Fruit fly (Drosophila melanogaster) whole organism, embryonic: ENCODE data around the gene CG4896.

Source experiments
- Adf1 ChIP-seq: fragments of 200-800 bp; sonication (Bioruptor generic); IDR thresholded peaks from 2 replicates; pipeline ENCODE4 v1.3.6; 2022; ENCODE audit warnings: missing biosample characterization, missing genetic modification characterization
- CG10366 ChIP-seq: fragments of 200-800 bp; sonication (Bioruptor generic); IDR thresholded peaks from 2 replicates; pipeline ENCODE4 v1.3.6; 2022; ENCODE audit warnings: missing biosample characterization, missing genetic modification characterization
- CG10543 ChIP-seq: fragments of 200-800 bp; sonication (Bioruptor generic); optimal IDR thresholded peaks from 3 replicates; lab custom pipeline; 2017; ENCODE audit warnings: missing biosample characterization, mild to moderate bottlenecking, missing genetic modification characterization, moderate library complexity
- CG12744 ChIP-seq: fragments of 200-800 bp; sonication (Bioruptor generic); optimal IDR thresholded peaks from 2 replicates; lab custom pipeline; 2016; ENCODE audit warnings: missing biosample characterization, missing genetic modification characterization
- CG13775 ChIP-seq: fragments of 200-800 bp; sonication (Bioruptor generic); optimal IDR thresholded peaks from 3 replicates; lab custom pipeline; 2017; ENCODE audit warnings: missing biosample characterization, mild to moderate bottlenecking, missing genetic modification characterization
- CG15514 ChIP-seq: fragments of 200-800 bp; sonication (Bioruptor generic); optimal IDR thresholded peaks from 3 replicates; lab custom pipeline; 2017; ENCODE audit warnings: missing biosample characterization, missing genetic modification characterization, mild to moderate bottlenecking, moderate library complexity, missing genetic modification reagents
- CG15696 ChIP-seq: fragments of 200-800 bp; sonication (Bioruptor generic); optimal IDR thresholded peaks from 2 replicates; lab custom pipeline; 2019; ENCODE audit warnings: missing biosample characterization, mild to moderate bottlenecking, missing genetic modification characterization, moderate library complexity
- CG17361 ChIP-seq: fragments of 200-800 bp; sonication (Bioruptor generic); IDR thresholded peaks from 3 replicates; pipeline ENCODE4 v1.3.6; 2022; ENCODE audit warnings: missing biosample characterization, missing genetic modification characterization
- CG2199 ChIP-seq: fragments of 200-800 bp; sonication (Bioruptor generic); IDR thresholded peaks from 3 replicates; pipeline ENCODE4 v1.3.6; 2022; ENCODE audit warnings: missing biosample characterization, missing genetic modification characterization
- CG2875 ChIP-seq: fragments of 200-800 bp; sonication (Bioruptor generic); optimal IDR thresholded peaks from 2 replicates; lab custom pipeline; 2017; ENCODE audit warnings: missing biosample characterization, mild to moderate bottlenecking, missing genetic modification characterization, missing genetic modification reagents
- CG31365 ChIP-seq: fragments of 200-800 bp; sonication (Bioruptor generic); optimal IDR thresholded peaks from 2 replicates; lab custom pipeline; 2018; ENCODE audit warnings: missing biosample characterization, mild to moderate bottlenecking, missing genetic modification characterization
- CG42726 ChIP-seq: fragments of 200-800 bp; sonication (Bioruptor generic); IDR thresholded peaks from 2 replicates; pipeline ENCODE4 v1.3.6; 2022; ENCODE audit warnings: missing biosample characterization, missing genetic modification characterization; ENCODE audit not compliant: partially characterized antibody
- CG4282 ChIP-seq: fragments of 200-800 bp; sonication (Bioruptor generic); optimal IDR thresholded peaks from 2 replicates; lab custom pipeline; 2016; ENCODE audit warnings: missing biosample characterization, missing genetic modification characterization
- CG4707 ChIP-seq: fragments of 200-800 bp; sonication (Bioruptor generic); optimal IDR thresholded peaks from 2 replicates; lab custom pipeline; 2018; ENCODE audit warnings: missing biosample characterization, mild to moderate bottlenecking, missing genetic modification characterization, moderate library complexity
- CG6272 ChIP-seq: fragments of 200-800 bp; sonication (Bioruptor generic); IDR thresholded peaks from 2 replicates; pipeline ENCODE4 v1.3.6; 2022; ENCODE audit warnings: missing biosample characterization, missing genetic modification characterization
- CG6654 ChIP-seq: fragments of 200-800 bp; sonication (Bioruptor generic); optimal IDR thresholded peaks from 2 replicates; lab custom pipeline; 2017; ENCODE audit warnings: missing biosample characterization, mild to moderate bottlenecking, missing genetic modification characterization
- CG7271 ChIP-seq: fragments of 200-800 bp; sonication (Bioruptor generic); optimal IDR thresholded peaks from 2 replicates; lab custom pipeline; 2018; ENCODE audit warnings: missing biosample characterization, mild to moderate bottlenecking, missing genetic modification characterization, moderate library complexity
- CG7556 ChIP-seq: fragments of 200-800 bp; sonication (Bioruptor generic); optimal IDR thresholded peaks from 2 replicates; lab custom pipeline; 2017; ENCODE audit warnings: missing biosample characterization, mild to moderate bottlenecking, missing genetic modification characterization
- CG9609 ChIP-seq: fragments of 200-800 bp; sonication (Bioruptor generic); optimal IDR thresholded peaks from 3 replicates; lab custom pipeline; 2016; ENCODE audit warnings: missing biosample characterization, missing genetic modification characterization
- CG9876 ChIP-seq: fragments of 200-800 bp; sonication (Bioruptor generic); optimal IDR thresholded peaks from 2 replicates; lab custom pipeline; 2016; ENCODE audit warnings: missing biosample characterization, missing genetic modification characterization
- Dip3 ChIP-seq: fragments of 200-800 bp; sonication (Bioruptor generic); optimal IDR thresholded peaks from 3 replicates; lab custom pipeline; 2016; ENCODE audit warnings: missing biosample characterization, missing genetic modification characterization
- Drgx ChIP-seq: fragments of 200-800 bp; sonication (Bioruptor generic); IDR thresholded peaks from 2 replicates; pipeline ENCODE4 v1.3.6; 2022; ENCODE audit warnings: missing biosample characterization, missing genetic modification characterization
- MESR4 ChIP-seq: fragments of 200-800 bp; sonication (Bioruptor generic); optimal IDR thresholded peaks from 2 replicates; lab custom pipeline; 2018; ENCODE audit warnings: missing biosample characterization, mild to moderate bottlenecking, missing genetic modification characterization, moderate library complexity
- Med ChIP-seq: fragments of 200-800 bp; sonication (Bioruptor generic); peaks from one replicate; lab custom pipeline; 2016; ENCODE audit warnings: missing biosample characterization, missing genetic modification characterization, mild to moderate bottlenecking, inconsistent platforms, moderate library complexity
- NFAT ChIP-seq: fragments of 200-800 bp; sonication (Bioruptor generic); IDR thresholded peaks from 2 replicates; pipeline ENCODE4 v1.3.6; 2022; ENCODE audit warnings: missing biosample characterization, missing genetic modification characterization
- Sin3A ChIP-seq: fragments of >200 bp; optimal IDR thresholded peaks from 2 replicates; lab custom pipeline; 2018
- Sry-β ChIP-seq: fragments of 200-800 bp; sonication (Bioruptor generic); optimal IDR thresholded peaks from 2 replicates; lab custom pipeline; 2018; ENCODE audit warnings: missing biosample characterization, mild to moderate bottlenecking, missing genetic modification characterization, moderate library complexity
- Stat92E ChIP-seq, 3 experiments: fragments of >200 bp in 2 of 3; fragments of 200-800 bp in 1 of 3; sonication (Bioruptor generic) in 1 of 3; optimal IDR thresholded peaks; 2 replicates each; lab custom pipeline; 2017 to 2019; ENCODE audit warnings: missing biosample characterization in 3 of 3, missing genetic modification characterization in 3 of 3, mild to moderate bottlenecking in 1 of 3, moderate library complexity in 1 of 3
- Vsx1 ChIP-seq: fragments of 200-800 bp; sonication (Bioruptor generic); optimal IDR thresholded peaks from 2 replicates; lab custom pipeline; 2017; ENCODE audit warnings: missing biosample characterization, mild to moderate bottlenecking, missing genetic modification characterization, missing genetic modification reagents
- YL-1 ChIP-seq: fragments of 200-800 bp; sonication (Bioruptor generic); optimal IDR thresholded peaks from 3 replicates; lab custom pipeline; 2017; ENCODE audit warnings: missing biosample characterization, mild to moderate bottlenecking, missing genetic modification characterization
- ac ChIP-seq: fragments of 200-800 bp; sonication (Bioruptor generic); optimal IDR thresholded peaks from 3 replicates; lab custom pipeline; 2017; ENCODE audit warnings: missing biosample characterization, mild to moderate bottlenecking, missing genetic modification characterization
- ash1 ChIP-seq: fragments of 200-800 bp; sonication (Bioruptor generic); optimal IDR thresholded peaks from 2 replicates; lab custom pipeline; 2018; ENCODE audit warnings: missing biosample characterization, mild to moderate bottlenecking, missing genetic modification characterization
- bowl ChIP-seq: fragments of 200-800 bp; sonication (Bioruptor generic); IDR thresholded peaks from 2 replicates; pipeline ENCODE4 v1.3.6; 2022; ENCODE audit warnings: missing biosample characterization, missing genetic modification characterization
- crc ChIP-seq: fragments of 200-800 bp; sonication (Bioruptor generic); optimal IDR thresholded peaks from 2 replicates; lab custom pipeline; 2016; ENCODE audit warnings: missing biosample characterization, missing genetic modification characterization
- ems ChIP-seq: fragments of 200-800 bp; sonication (Bioruptor generic); optimal IDR thresholded peaks from 3 replicates; lab custom pipeline; 2016; ENCODE audit warnings: missing biosample characterization, missing genetic modification characterization
- grn ChIP-seq: fragments of 200-800 bp; sonication (Bioruptor generic); optimal IDR thresholded peaks from 3 replicates; lab custom pipeline; 2017; ENCODE audit warnings: missing biosample characterization, missing genetic modification characterization
- hb ChIP-seq: fragments of 200-800 bp; sonication (Bioruptor generic); IDR thresholded peaks from 3 replicates; pipeline ENCODE4 v1.3.6; 2022; ENCODE audit warnings: missing biosample characterization, missing genetic modification characterization; ENCODE audit not compliant: partially characterized antibody
- hth ChIP-seq: fragments of >200 bp; optimal IDR thresholded peaks from 2 replicates; lab custom pipeline; 2017; ENCODE audit warnings: inconsistent platforms
- kni ChIP-seq: fragments of 200-800 bp; sonication (Bioruptor generic); optimal IDR thresholded peaks from 3 replicates; lab custom pipeline; 2017; ENCODE audit warnings: mild to moderate bottlenecking, missing biosample characterization, missing genetic modification reagents, missing genetic modification characterization
- lab ChIP-seq: fragments of 200-800 bp; sonication (Bioruptor generic); optimal IDR thresholded peaks from 3 replicates; lab custom pipeline; 2017; ENCODE audit warnings: missing biosample characterization, missing genetic modification characterization, mild to moderate bottlenecking, moderate library complexity, missing genetic modification reagents
- lilli ChIP-seq: fragments of 200-800 bp; sonication (Bioruptor generic); optimal IDR thresholded peaks from 3 replicates; lab custom pipeline; 2016; ENCODE audit warnings: missing biosample characterization, missing genetic modification characterization
- sd ChIP-seq: fragments of 200-800 bp; sonication (Bioruptor generic); optimal IDR thresholded peaks from 3 replicates; lab custom pipeline; 2018; ENCODE audit warnings: missing biosample characterization, mild to moderate bottlenecking, missing genetic modification characterization, moderate library complexity
- sisA ChIP-seq: fragments of 200-800 bp; sonication (Bioruptor generic); IDR thresholded peaks from 2 replicates; pipeline ENCODE4 v1.3.6; 2022; ENCODE audit warnings: missing biosample characterization, missing genetic modification characterization
- so ChIP-seq: fragments of 200-800 bp; sonication (Bioruptor generic); IDR thresholded peaks from 3 replicates; pipeline ENCODE4 v1.3.6; 2022; ENCODE audit warnings: missing biosample characterization, missing genetic modification characterization
- sqz ChIP-seq: fragments of 200-800 bp; sonication (Bioruptor generic); optimal IDR thresholded peaks from 3 replicates; lab custom pipeline; 2018; ENCODE audit warnings: missing biosample characterization, mild to moderate bottlenecking, missing genetic modification characterization
- stwl ChIP-seq: fragments of 200-800 bp; sonication (Bioruptor generic); optimal IDR thresholded peaks from 3 replicates; lab custom pipeline; 2018; ENCODE audit warnings: missing biosample characterization, mild to moderate bottlenecking, missing genetic modification characterization, moderate library complexity
- tin ChIP-seq: fragments of 200-800 bp; sonication (Bioruptor generic); optimal IDR thresholded peaks from 3 replicates; lab custom pipeline; 2016; ENCODE audit warnings: missing biosample characterization, missing genetic modification characterization
- tll ChIP-seq, 2 experiments: fragments of 200-800 bp in 1 of 2; fragments of >200 bp in 1 of 2; sonication (Bioruptor generic) in 1 of 2; optimal IDR thresholded peaks; 2 replicates each; lab custom pipeline; 2017 to 2019; ENCODE audit warnings: missing biosample characterization in 2 of 2, missing genetic modification characterization in 2 of 2, mild to moderate bottlenecking in 1 of 2, moderate library complexity in 1 of 2
- twi ChIP-seq: fragments of 200-800 bp; optimal IDR thresholded peaks from 2 replicates; lab custom pipeline; 2019; ENCODE audit warnings: missing biosample characterization, mild to moderate bottlenecking, missing genetic modification characterization, moderate library complexity
- wdn ChIP-seq: fragments of 200-800 bp; sonication (Bioruptor generic); IDR thresholded peaks from 2 replicates; pipeline ENCODE4 v1.3.6; 2022; ENCODE audit warnings: missing biosample characterization, missing genetic modification characterization
- zen ChIP-seq: fragments of 200-800 bp; sonication (Bioruptor generic); optimal IDR thresholded peaks from 3 replicates; lab custom pipeline; 2018; ENCODE audit warnings: missing biosample characterization, mild to moderate bottlenecking, missing genetic modification characterization, moderate library complexity

CG4896 gene

dm6 chr2L:1150554-1150953 is 26.9 kb upstream of the CG4896 start, which contains the start of the genes Tfb4 and Vps29 (continued):
- TF ChIP-seq sd (tag; lab: Kevin White, UChicago) (no peak), CG9876 (GFP tag; lab: Kevin White, UChicago) (no peak), crc (GFP tag; lab: Kevin White, UChicago) (peak; percentile 7), CG31365 (tag; lab: Kevin White, UChicago) (no peak), Med (GFP tag; lab: Kevin White, UChicago) (peak; percentile 97), kni (GFP tag; lab: Kevin White, UChicago) (no peak), zen (no peak), CG6654 (no peak), hth (no peak), tll (GFP tag; optimal IDR thresholded peaks at IDR 0.05; lab: Kevin White, UChicago) (no peak), CG10543 (GFP tag; lab: Kevin White, UChicago) (no peak), CG7556 (GFP tag; lab: Kevin White, UChicago) (no peak), CG15514 (GFP tag; lab: Kevin White, UChicago) (peak; percentile 58), ash1 (GFP tag; lab: Kevin White, UChicago) (no peak), NFAT (GFP tag; lab: Robert Waterston, UW) (peak; percentile 66; the same call in 1 of the 2 replicates), Stat92E (GFP tag; optimal IDR thresholded peaks at IDR 0.05; lab: Kevin White, UChicago) (no peak), CG2199 (no peak), Dip3 (GFP tag; lab: Kevin White, UChicago) (no peak), bowl (GFP tag; lab: Robert Waterston, UW) (peak; percentile 16; the same call in 1 of the 2 replicates), CG17361 (GFP tag; lab: Robert Waterston, UW) (no peak), CG15696 (tag; lab: Kevin White, UChicago) (no peak), CG10366 (GFP tag; lab: Robert Waterston, UW) (peak; percentile 41; the same call in 1 of the 2 replicates), CG12744 (no peak), Sin3A (no peak), ems (GFP tag; lab: Kevin White, UChicago) (peak; percentile 67), CG4707 (GFP tag; lab: Kevin White, UChicago) (no peak), Drgx (GFP tag; lab: Robert Waterston, UW) (0 out of 2 replicates have a peak, but pooled peaks have one; percentile 34), tin (GFP tag; lab: Kevin White, UChicago) (peak; percentile 67), CG7271 (tag; lab: Kevin White, UChicago) (peak; percentile 42), stwl (tag; lab: Kevin White, UChicago) (peak; percentile 91), ac (GFP tag; lab: Kevin White, UChicago) (no peak), MESR4 (GFP tag; lab: Kevin White, UChicago) (peak; percentile 78), lab (no peak), Sry-β (GFP tag; lab: Kevin White, UChicago) (no peak), CG13775 (peak; percentile 9), lilli (GFP tag; lab: Kevin White, UChicago) (peak; percentile 82), CG2875 (GFP tag; lab: Kevin White, UChicago) (no peak), CG4282 (no peak), wdn (GFP tag; lab: Robert Waterston, UW) (no peak), CG9609 (GFP tag; lab: Kevin White, UChicago) (no peak), sisA (GFP tag; lab: Robert Waterston, UW) (no peak), sqz (no peak), YL-1 (GFP tag; lab: Kevin White, UChicago) (peak; percentile 2), Vsx1 (GFP tag; lab: Kevin White, UChicago) (no peak), Adf1 (GFP tag; lab: Robert Waterston, UW) (no peak), so (GFP tag; lab: Robert Waterston, UW) (no peak), grn (GFP tag; lab: Kevin White, UChicago) (no peak), CG42726 (peak; percentile 19; the same call in 1 of the 2 replicates), CG6272 (GFP tag; lab: Robert Waterston, UW) (peak; percentile 46; the same call in 1 of the 2 replicates), hb (peak; percentile 94), twi (tag; lab: Kevin White, UChicago) (no peak)
